Fruit fly (Drosophila melanogaster): ENCODE results near the gene CG17075.
A peak's percentile ranks its signal among the peaks of the same experiment; 100 is the strongest.

Gene CG17075

dm6 chr2L:219441-220033, 47.8 kb downstream of the CG17075 start:
- TF ChIP-seq CG8632 (GFP tag; optimal IDR thresholded peaks at IDR 0.05), result no peak
- no peak for TF ChIP-seq CG6854 (GFP tag; optimal IDR thresholded peaks at IDR 0.05)
- no peak for TF ChIP-seq CG9139 (GFP tag; optimal IDR thresholded peaks at IDR 0.05)
- no peak for TF ChIP-seq acj6 (GFP tag; optimal IDR thresholded peaks at IDR 0.05)
- no peak for TF ChIP-seq Sox14 (GFP tag; optimal IDR thresholded peaks at IDR 0.05)
- peak; percentile 27 for TF ChIP-seq svp (GFP tag)
